Worm (Caenorhabditis elegans) whole organism, young adult: ENCODE measurements around the gene Y67D8C.2.

Experiments
- B0019.2 ChIP-seq: fragments of 200-800 bp; sonication (Bioruptor generic); conservative IDR thresholded peaks from 2 replicates; pipeline ENCODE4 v1.3.6; 2022; ENCODE audit warnings: missing genetic modification reagents, missing genetic modification characterization, missing compliant biosample characterization
- D2030.7 ChIP-seq: fragments of 200-800 bp; sonication (Bioruptor generic); IDR thresholded peaks from 2 replicates; pipeline ENCODE4 v1.3.6; 2022; ENCODE audit warnings: missing genetic modification reagents, missing genetic modification characterization, missing compliant biosample characterization
- F23B12.7 ChIP-seq: sonication (generic microtip); optimal IDR thresholded peaks from 2 replicates; lab custom pipeline; 2017; ENCODE audit warnings: missing genetic modification characterization, mild to moderate bottlenecking, missing compliant biosample characterization, antibody characterized with exemption, moderate library complexity; ENCODE audit not compliant: insufficient read depth
- F37B4.10 ChIP-seq: fragments of 200-800 bp; sonication (Bioruptor generic); IDR thresholded peaks from 2 replicates; pipeline ENCODE4 v1.3.6; 2022; ENCODE audit warnings: missing genetic modification characterization, missing compliant biosample characterization
- F49E8.2 ChIP-seq: sonication (generic microtip); optimal IDR thresholded peaks from 3 replicates; lab custom pipeline; 2017; ENCODE audit warnings: missing genetic modification characterization, mild to moderate bottlenecking, missing compliant biosample characterization, antibody characterized with exemption, moderate library complexity; ENCODE audit not compliant: insufficient read depth
- F52B5.7 ChIP-seq: sonication (generic microtip); optimal IDR thresholded peaks from 2 replicates; lab custom pipeline; 2016; ENCODE audit warnings: mild to moderate bottlenecking, missing genetic modification characterization, missing compliant biosample characterization
- Y53F4B.3 ChIP-seq: fragments of 200-800 bp; sonication (Bioruptor generic); IDR thresholded peaks from 2 replicates; pipeline ENCODE4 v1.3.6; 2022; ENCODE audit warnings: missing genetic modification reagents, missing genetic modification characterization, missing compliant biosample characterization
- ZK185.1 ChIP-seq: sonication (generic microtip); optimal IDR thresholded peaks from 2 replicates; lab custom pipeline; 2016; ENCODE audit warnings: mild to moderate bottlenecking, missing genetic modification characterization, missing compliant biosample characterization; ENCODE audit not compliant: poor library complexity, severe bottlenecking
- atf-7 ChIP-seq: sonication (generic microtip); optimal IDR thresholded peaks from 2 replicates; lab custom pipeline; 2017; ENCODE audit warnings: mild to moderate bottlenecking, missing genetic modification characterization, missing compliant biosample characterization
- athp-1 ChIP-seq: sonication (generic microtip); optimal IDR thresholded peaks from 2 replicates; lab custom pipeline; 2017; ENCODE audit warnings: mild to moderate bottlenecking, missing genetic modification characterization, missing compliant biosample characterization
- attf-3 ChIP-seq: fragments of 200-800 bp; sonication (Bioruptor generic); conservative IDR thresholded peaks from 2 replicates; pipeline ENCODE4 v1.3.6; 2022; ENCODE audit warnings: missing genetic modification reagents, missing genetic modification characterization, missing compliant biosample characterization
- bed-2 ChIP-seq: fragments of 200-800 bp; sonication (Bioruptor generic); IDR thresholded peaks from 2 replicates; pipeline ENCODE4 v1.3.6; 2022; ENCODE audit warnings: missing genetic modification reagents, missing genetic modification characterization, missing compliant biosample characterization
- ccch-3 ChIP-seq: fragments of 200-800 bp; sonication (Bioruptor generic); optimal IDR thresholded peaks from 2 replicates; lab custom pipeline; 2018; ENCODE audit warnings: mild to moderate bottlenecking, missing genetic modification characterization, missing compliant biosample characterization
- dox-1 ChIP-seq: fragments of 200-800 bp; sonication (Bioruptor generic); IDR thresholded peaks from 2 replicates; pipeline ENCODE4 v1.3.6; 2022; ENCODE audit warnings: missing genetic modification reagents, missing genetic modification characterization, missing compliant biosample characterization
- egrh-3 ChIP-seq: fragments of 200-800 bp; sonication (Bioruptor generic); IDR thresholded peaks from 2 replicates; pipeline ENCODE4 v1.3.6; 2022; ENCODE audit warnings: missing genetic modification reagents, missing genetic modification characterization, missing compliant biosample characterization
- let-526 ChIP-seq: fragments of 200-800 bp; sonication (Bioruptor generic); IDR thresholded peaks from 2 replicates; pipeline ENCODE4 v1.3.6; 2022; ENCODE audit warnings: missing genetic modification reagents, missing genetic modification characterization, missing compliant biosample characterization
- lin-54 ChIP-seq: fragments of 200-800 bp; sonication (Bioruptor generic); optimal IDR thresholded peaks from 2 replicates; lab custom pipeline; 2018; ENCODE audit warnings: mild to moderate bottlenecking, missing genetic modification characterization, missing compliant biosample characterization
- lsy-27 ChIP-seq: sonication (generic microtip); optimal IDR thresholded peaks from 2 replicates; lab custom pipeline; 2017; ENCODE audit warnings: missing genetic modification characterization, mild to moderate bottlenecking, missing compliant biosample characterization, antibody characterized with exemption, missing genotype, borderline replicate concordance; ENCODE audit not compliant: insufficient read depth
- mcd-1 ChIP-seq: fragments of 200-800 bp; sonication (Bioruptor generic); IDR thresholded peaks from 2 replicates; pipeline ENCODE4 v1.3.6; 2022; ENCODE audit warnings: missing genetic modification reagents, missing genetic modification characterization, missing compliant biosample characterization
- nfya-2 ChIP-seq: fragments of 200-800 bp; sonication (Bioruptor generic); IDR thresholded peaks from 2 replicates; pipeline ENCODE4 v1.3.6; 2022; ENCODE audit warnings: missing genetic modification reagents, missing genetic modification characterization, missing compliant biosample characterization
- nfyb-1 ChIP-seq: fragments of 200-800 bp; sonication (Bioruptor generic); IDR thresholded peaks from 2 replicates; pipeline ENCODE4 v1.3.6; 2022; ENCODE audit warnings: missing genetic modification reagents, missing genetic modification characterization, missing compliant biosample characterization
- nhr-120 ChIP-seq: fragments of 200-800 bp; sonication (Bioruptor generic); IDR thresholded peaks from 2 replicates; pipeline ENCODE4 v1.3.6; 2022; ENCODE audit warnings: missing genetic modification characterization, missing compliant biosample characterization
- sea-2 ChIP-seq: fragments of 200-800 bp; sonication (Bioruptor generic); IDR thresholded peaks from 2 replicates; pipeline ENCODE4 v1.3.6; 2022; ENCODE audit warnings: missing genetic modification characterization, missing compliant biosample characterization
- unc-130 ChIP-seq: sonication (generic microtip); optimal IDR thresholded peaks from 2 replicates; lab custom pipeline; 2016; ENCODE audit warnings: missing genetic modification reagents, missing genetic modification characterization, missing compliant biosample characterization
- xnd-1 ChIP-seq: sonication (generic microtip); optimal IDR thresholded peaks from 2 replicates; lab custom pipeline; 2016; ENCODE audit warnings: missing genotype, missing genetic modification reagents, missing genetic modification characterization, missing compliant biosample characterization
- zfh-2 ChIP-seq: fragments of 200-800 bp; sonication (Bioruptor generic); conservative IDR thresholded peaks from 2 replicates; pipeline ENCODE4 v1.3.6; 2022; ENCODE audit warnings: missing genetic modification reagents, missing genetic modification characterization, missing compliant biosample characterization
- ztf-18 ChIP-seq: sonication (generic microtip); optimal IDR thresholded peaks from 2 replicates; lab custom pipeline; 2016; ENCODE audit warnings: missing genotype, mild to moderate bottlenecking, missing genetic modification characterization, missing compliant biosample characterization
- ztf-22 ChIP-seq: fragments of 200-800 bp; sonication (Bioruptor generic); optimal IDR thresholded peaks from 2 replicates; lab custom pipeline; 2018; ENCODE audit warnings: mild to moderate bottlenecking, missing genetic modification characterization, moderate library complexity, missing compliant biosample characterization
- ztf-25 ChIP-seq: fragments of 200-800 bp; sonication (Bioruptor generic); IDR thresholded peaks from 2 replicates; pipeline ENCODE4 v1.3.6; 2022; ENCODE audit warnings: missing genetic modification reagents, missing genetic modification characterization, missing compliant biosample characterization

Y67D8C.2 gene

ce11 chrIV:3055848-3056247 lies 16.2 kb upstream of the Y67D8C.2 start (continued):
- TF ChIP-seq lin-54 (GFP tag; lab: Kevin White, UChicago) (no peak), let-526 (GFP tag; lab: Robert Waterston, UW) (no peak), F49E8.2 (peak; percentile 28), xnd-1 (tag; lab: Kevin White, UChicago) (peak; percentile 55), Y53F4B.3 (GFP tag; lab: Robert Waterston, UW) (no peak), ztf-25 (GFP tag; lab: Robert Waterston, UW) (no peak), F23B12.7 (tag; lab: Kevin White, UChicago) (no peak), unc-130 (GFP tag; lab: Kevin White, UChicago) (no peak), nfya-2 (no peak), attf-3 (GFP tag; lab: Robert Waterston, UW) (peak; percentile 55; the same call in 1 of the 2 replicates), ztf-22 (GFP tag; lab: Kevin White, UChicago) (no peak)

- TF ChIP-seq B0019.2 (GFP tag; lab: Robert Waterston, UW) (no peak), zfh-2 (GFP tag; lab: Robert Waterston, UW) (peak; percentile 84), egrh-3 (peak; percentile 72; the same call in 1 of the 2 replicates), mcd-1 (0 out of 2 replicates have a peak, but pooled peaks have one; percentile 19)
These were observed 9.1 kb upstream of the Y67D8C.2 start, which contains the start of gene Y67D8C.6 for ce11 chrIV:3062936-3063439. Gene Y67D8C.6 (minus strand): TSS chrIV:3063389.

- TF ChIP-seq atf-7 (tag; lab: Kevin White, UChicago) (no peak), attf-3 (GFP tag; lab: Robert Waterston, UW) (no peak), ztf-22 (GFP tag; lab: Kevin White, UChicago) (no peak), let-526 (GFP tag; lab: Robert Waterston, UW) (no peak), ccch-3 (GFP tag; lab: Kevin White, UChicago) (no peak), ztf-25 (GFP tag; lab: Robert Waterston, UW) (no peak), nfya-2 (no peak), Y53F4B.3 (GFP tag; lab: Robert Waterston, UW) (no peak), sea-2 (GFP tag; lab: Robert Waterston, UW) (no peak)
These were observed 5.3 kb upstream of the Y67D8C.2 start, which contains the start of gene Y67D8C.7 for ce11 chrIV:3066834-3067233. Gene Y67D8C.7 (minus strand): TSS chrIV:3066934.

DNA sequence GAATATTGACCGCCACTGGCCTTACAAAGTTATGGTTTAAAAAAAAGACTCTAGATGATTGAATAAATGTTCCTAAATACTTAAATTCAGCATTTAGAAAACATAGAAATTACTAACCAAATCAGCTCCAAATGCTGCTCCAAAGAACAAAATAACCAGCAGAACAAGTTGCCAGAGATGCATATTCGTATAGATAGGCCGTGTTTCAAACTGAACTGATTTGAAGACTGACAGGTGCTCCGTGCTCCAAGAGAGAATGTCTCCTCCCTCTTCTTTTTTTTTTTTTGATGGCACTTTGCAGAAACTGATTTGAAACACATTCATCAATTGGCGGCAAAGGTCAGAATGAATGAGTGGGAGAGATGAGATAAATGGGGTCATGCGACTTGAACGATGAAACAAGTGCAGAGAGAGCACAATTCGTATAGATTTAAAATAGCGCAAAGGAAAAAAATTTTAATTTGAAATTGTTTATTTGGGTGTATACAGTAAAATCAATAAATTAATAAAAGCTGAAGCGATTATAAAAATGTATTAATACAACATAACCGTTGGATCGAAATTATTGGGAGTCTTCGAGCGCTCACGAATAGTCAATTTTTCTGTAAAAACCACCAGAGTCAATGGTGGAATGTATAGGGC lies 2.4 kb upstream of the Y67D8C.2 start, which contains the start of gene cpg-9:
Gene cpg-9, minus strand, starts transcription at position 592 of the 642 bp plus-strand sequence.
- TF ChIP-seq ZK185.1 (no peak), lsy-27 (no peak), dox-1 (GFP tag; lab: Robert Waterston, UW) (no peak), lin-54 (GFP tag; lab: Kevin White, UChicago) (no peak), bed-2 (GFP tag; lab: Robert Waterston, UW) (no peak), F52B5.7 (no peak), F49E8.2 (no peak), ztf-18 (tag; lab: Kevin White, UChicago) (no peak), unc-130 (GFP tag; lab: Kevin White, UChicago) (no peak), D2030.7 (GFP tag; lab: Robert Waterston, UW) (no peak), F37B4.10 (GFP tag; lab: Robert Waterston, UW) (no peak), nfyb-1 (GFP tag; lab: Robert Waterston, UW) (no peak)

DNA sequence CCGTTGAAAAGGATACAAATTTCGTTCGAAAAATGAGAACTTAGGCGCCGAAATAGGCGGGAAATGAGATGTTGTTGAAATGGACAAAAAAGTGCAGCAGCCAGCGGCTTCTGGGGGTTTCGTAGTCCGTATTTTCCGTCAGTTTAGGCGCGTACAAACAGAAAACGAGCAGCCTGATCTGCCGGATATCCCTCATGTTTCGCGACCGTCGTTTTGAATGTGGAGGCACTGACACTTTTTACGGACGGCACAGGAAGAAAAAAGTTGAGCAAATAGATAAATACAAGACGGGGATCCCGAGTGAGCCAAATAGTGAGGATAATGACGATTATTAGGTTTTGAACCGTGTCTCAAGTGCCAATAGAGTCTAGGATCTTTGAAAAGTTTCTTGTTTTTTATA lies 4.1 kb downstream of the Y67D8C.2 start, which contains the start of gene Y67D8C.22:
Gene Y67D8C.22, minus strand, starts transcription at position 101 of the 400 bp plus-strand sequence.
- no peak for TF ChIP-seq nhr-120 (GFP tag; lab: Robert Waterston, UW)
- no peak for TF ChIP-seq F23B12.7 (tag; lab: Kevin White, UChicago)
- no peak for TF ChIP-seq athp-1 (tag; lab: Kevin White, UChicago)
- TF ChIP-seq, all 124 proteins: peak for 0
